Worm (Caenorhabditis elegans): ENCODE results near the gene grl-29.

DNA sequence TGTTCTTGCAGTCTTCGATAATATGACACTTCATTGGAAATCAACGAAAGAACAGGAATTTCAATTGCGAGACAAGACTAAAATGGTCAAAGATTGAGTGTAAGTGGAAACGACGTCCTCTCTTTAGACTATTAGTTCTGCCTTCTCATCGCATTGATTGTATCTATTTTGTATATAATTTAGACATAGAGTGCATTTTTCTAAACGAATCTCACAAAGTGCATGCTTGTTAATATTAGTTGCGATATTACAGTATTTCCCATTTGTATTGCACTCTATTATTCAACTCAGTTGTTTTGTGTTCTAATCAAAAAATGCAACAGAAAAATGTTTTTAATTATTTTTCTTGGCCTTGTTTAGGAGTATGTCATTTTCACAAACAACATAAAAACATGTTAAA is 16.7 kb downstream of the grl-29 start, which contains the start of gene nhr-93:
- TF ChIP-seq aptf-3 (GFP tag; IDR thresholded peaks at IDR 0.05), result no peak
- TF ChIP-seq pbrm-1 (GFP tag; IDR thresholded peaks at IDR 0.05), result no peak
- no peak for TF ChIP-seq snpc-1.1 (tag; optimal IDR thresholded peaks at IDR 0.05; ENCODE audit: insufficient read depth)
- no peak for TF ChIP-seq hrde-1 (tag; optimal IDR thresholded peaks at IDR 0.05; ENCODE audit: borderline replicate concordance)
- TF ChIP-seq efl-1 (GFP tag; optimal IDR thresholded peaks at IDR 0.05), result no peak
- TF ChIP-seq egl-44 (GFP tag; IDR thresholded peaks at IDR 0.05), result no peak
- no peak for TF ChIP-seq rpc-1 (optimal IDR thresholded peaks at IDR 0.05)
- no peak for TF ChIP-seq rpc-1 (tag; optimal IDR thresholded peaks at IDR 0.05)
- no peak for TF ChIP-seq Y95B8A.8 (GFP tag; IDR thresholded peaks at IDR 0.05)
- TF ChIP-seq D2030.7 (GFP tag; IDR thresholded peaks at IDR 0.05), result no peak
- no peak for TF ChIP-seq B0336.3 (GFP tag; IDR thresholded peaks at IDR 0.05)
- no peak for TF ChIP-seq ztf-25 (GFP tag; IDR thresholded peaks at IDR 0.05)
- TF ChIP-seq Y56A3A.18 (GFP tag; IDR thresholded peaks at IDR 0.05), result no peak
- TF ChIP-seq aptf-2 (GFP tag; conservative IDR thresholded peaks at IDR 0.05), result no peak
- no peak for TF ChIP-seq snpc-3.4 (tag; optimal IDR thresholded peaks at IDR 0.05)

All from whole organism, young adult.